Worm (Caenorhabditis elegans): ENCODE results near the gene fbxc-45.

DNA sequence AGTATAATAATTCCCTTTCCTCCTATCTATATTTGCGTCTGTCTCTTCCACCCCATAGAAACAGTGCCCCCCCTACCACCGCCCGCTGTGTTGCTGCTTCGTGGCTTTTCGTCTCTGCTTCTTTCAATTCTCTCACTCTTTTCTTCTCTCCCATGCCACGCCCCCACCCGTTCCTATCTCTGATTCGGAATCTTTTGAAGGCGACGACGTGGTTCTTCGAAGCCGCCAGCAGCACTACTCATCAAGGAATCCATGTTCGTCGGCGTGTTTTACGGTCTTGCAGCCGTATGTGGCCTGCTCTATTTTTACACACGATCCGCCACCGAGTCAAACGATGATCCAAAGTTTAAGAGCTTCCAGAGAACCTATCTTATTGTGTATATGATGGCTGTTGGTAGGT lies 9.2 kb upstream of the fbxc-45 start, which contains the start of gene samt-1:
- TF ChIP-seq dao-5 (tag; optimal IDR thresholded peaks at IDR 0.05) (no peak), him-1 (tag; optimal IDR thresholded peaks at IDR 0.05) (no peak)

Measured in whole organism, L4/young adult.